Worm (Caenorhabditis elegans) whole organism, L4/young adult: ENCODE data around the gene szy-4.

ENCODE experiments used
- dao-5 ChIP-seq: sonication (generic microtip); optimal IDR thresholded peaks from 2 replicates; lab custom pipeline; 2016; ENCODE audit warnings: missing genotype, missing genetic modification characterization, moderate library complexity, missing compliant biosample characterization
- him-1 ChIP-seq: sonication (generic microtip); optimal IDR thresholded peaks from 2 replicates; lab custom pipeline; 2016; ENCODE audit warnings: missing genotype, missing genetic modification reagents, missing genetic modification characterization, missing compliant biosample characterization

DNA sequence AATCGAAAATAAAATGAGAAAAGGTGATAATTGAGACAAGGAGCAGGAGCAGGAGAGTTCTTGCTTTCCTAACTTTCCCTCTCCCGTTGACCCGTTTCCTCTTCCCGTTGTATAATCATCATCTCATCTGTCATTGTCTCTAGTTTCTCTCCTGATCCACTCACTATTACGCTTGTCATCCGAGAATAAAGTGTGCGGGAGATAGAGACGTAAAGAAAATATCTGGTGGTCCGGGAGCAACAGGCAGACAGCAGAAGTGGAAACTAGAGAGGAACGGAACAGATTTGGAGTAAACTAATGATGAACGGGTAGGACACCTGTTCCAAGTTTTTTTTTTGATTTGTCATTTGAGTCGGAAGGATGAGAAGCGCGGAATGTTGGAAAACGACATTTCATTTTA is 28.3 kb upstream of the szy-4 start:
- TF ChIP-seq him-1 (tag; lab: Kevin White, UChicago) (no peak), dao-5 (tag; lab: Kevin White, UChicago) (no peak)
